Worm (Caenorhabditis elegans) whole organism, young adult: ENCODE measurements around the gene trx-3.

Experiments used
- B0336.3 ChIP-seq: fragments of 200-800 bp; sonication (Bioruptor generic); IDR thresholded peaks from 2 replicates; pipeline ENCODE4 v1.3.6; 2022; ENCODE audit warnings: missing genetic modification characterization, missing compliant biosample characterization
- D2030.7 ChIP-seq: fragments of 200-800 bp; sonication (Bioruptor generic); IDR thresholded peaks from 2 replicates; pipeline ENCODE4 v1.3.6; 2022; ENCODE audit warnings: missing genetic modification reagents, missing genetic modification characterization, missing compliant biosample characterization
- F33H1.4 ChIP-seq: fragments of 200-800 bp; sonication (Bioruptor generic); IDR thresholded peaks from 2 replicates; pipeline ENCODE4 v1.3.6; 2022; ENCODE audit warnings: missing genetic modification reagents, missing genetic modification characterization, missing compliant biosample characterization
- F39B2.1 ChIP-seq: fragments of 200-800 bp; sonication (Bioruptor generic); IDR thresholded peaks from 2 replicates; pipeline ENCODE4 v1.3.6; 2022; ENCODE audit warnings: missing genetic modification reagents, missing genetic modification characterization, missing compliant biosample characterization
- F55B11.4 ChIP-seq: sonication (generic microtip); optimal IDR thresholded peaks from 2 replicates; lab custom pipeline; 2016; ENCODE audit warnings: missing compliant biosample characterization, missing genetic modification characterization, borderline replicate concordance; ENCODE audit not compliant: insufficient read depth
- T26A5.8 ChIP-seq: sonication (generic microtip); optimal IDR thresholded peaks from 2 replicates; lab custom pipeline; 2016; ENCODE audit warnings: missing genetic modification characterization, missing compliant biosample characterization
- Y56A3A.18 ChIP-seq: fragments of 200-800 bp; sonication (Bioruptor generic); IDR thresholded peaks from 2 replicates; pipeline ENCODE4 v1.3.6; 2022; ENCODE audit warnings: missing genetic modification reagents, missing genetic modification characterization, missing compliant biosample characterization
- akir-1 ChIP-seq: fragments of 200-800 bp; sonication (Bioruptor generic); optimal IDR thresholded peaks from 2 replicates; lab custom pipeline; 2018; ENCODE audit warnings: mild to moderate bottlenecking, missing genetic modification characterization, moderate library complexity, missing compliant biosample characterization
- ama-1 ChIP-seq, 3 experiments: fragments of 150-350 bp in 1 of 3; sonication (generic microtip) in 2 of 3; optimal IDR thresholded peaks; 2 replicates each; lab custom pipeline; 2014 to 2018; ENCODE audit warnings: missing biosample characterization in 2 of 3, missing genetic modification characterization in 2 of 3, missing genetic modification reagents in 2 of 3
- aptf-2 ChIP-seq: fragments of 200-800 bp; sonication (Bioruptor generic); conservative IDR thresholded peaks from 2 replicates; pipeline ENCODE4 v1.3.6; 2022; ENCODE audit warnings: missing genetic modification reagents, missing genetic modification characterization, missing compliant biosample characterization
- attf-6 ChIP-seq: fragments of 200-800 bp; sonication (Bioruptor generic); IDR thresholded peaks from 2 replicates; pipeline ENCODE4 v1.3.6; 2022; ENCODE audit warnings: missing genetic modification reagents, missing genetic modification characterization, missing compliant biosample characterization
- bed-1 ChIP-seq: fragments of 200-800 bp; sonication (Bioruptor generic); IDR thresholded peaks from 2 replicates; pipeline ENCODE4 v1.3.6; 2022; ENCODE audit warnings: missing genetic modification reagents, missing genetic modification characterization, missing compliant biosample characterization
- bed-2 ChIP-seq: fragments of 200-800 bp; sonication (Bioruptor generic); IDR thresholded peaks from 2 replicates; pipeline ENCODE4 v1.3.6; 2022; ENCODE audit warnings: missing genetic modification reagents, missing genetic modification characterization, missing compliant biosample characterization
- cebp-1 ChIP-seq, 2 experiments: fragments of 200-800 bp in 1 of 2; sonication (Bioruptor generic) in 1 of 2; sonication (generic microtip) in 1 of 2; IDR thresholded peaks in 1 of 2; optimal IDR thresholded peaks in 1 of 2; 2 replicates each; pipeline versions ENCODE4 v1.3.6 to Lab custom; 2017 to 2022; ENCODE audit warnings: missing compliant biosample characterization in 2 of 2, missing genetic modification characterization in 2 of 2, mild to moderate bottlenecking in 1 of 2, missing genetic modification reagents in 1 of 2, moderate library complexity in 1 of 2
- cebp-2 ChIP-seq: fragments of 200-800 bp; sonication (Bioruptor generic); IDR thresholded peaks from 2 replicates; pipeline ENCODE4 v1.3.6; 2022; ENCODE audit warnings: missing genetic modification characterization, missing compliant biosample characterization
- ceh-100 ChIP-seq: fragments of 200-800 bp; sonication (Bioruptor generic); IDR thresholded peaks from 2 replicates; pipeline ENCODE4 v1.3.6; 2022; ENCODE audit warnings: missing genetic modification reagents, missing genetic modification characterization, missing compliant biosample characterization
- ceh-27 ChIP-seq: fragments of 200-800 bp; sonication (Bioruptor generic); optimal IDR thresholded peaks from 2 replicates; lab custom pipeline; 2018; ENCODE audit warnings: mild to moderate bottlenecking, missing genetic modification characterization, moderate library complexity, missing compliant biosample characterization
- ceh-91 ChIP-seq: fragments of 200-800 bp; sonication (Bioruptor generic); IDR thresholded peaks from 2 replicates; pipeline ENCODE4 v1.3.6; 2022; ENCODE audit warnings: missing genetic modification reagents, missing genetic modification characterization, missing compliant biosample characterization
- dox-1 ChIP-seq: fragments of 200-800 bp; sonication (Bioruptor generic); IDR thresholded peaks from 2 replicates; pipeline ENCODE4 v1.3.6; 2022; ENCODE audit warnings: missing genetic modification reagents, missing genetic modification characterization, missing compliant biosample characterization
- dpff-1 ChIP-seq: sonication (generic microtip); optimal IDR thresholded peaks from 2 replicates; lab custom pipeline; 2017; ENCODE audit warnings: mild to moderate bottlenecking, missing genetic modification characterization, missing compliant biosample characterization
- egl-44 ChIP-seq: fragments of 200-800 bp; sonication (Bioruptor generic); IDR thresholded peaks from 2 replicates; pipeline ENCODE4 v1.3.6; 2022; ENCODE audit warnings: missing genetic modification reagents, missing genetic modification characterization, missing compliant biosample characterization
- egrh-3 ChIP-seq: fragments of 200-800 bp; sonication (Bioruptor generic); IDR thresholded peaks from 2 replicates; pipeline ENCODE4 v1.3.6; 2022; ENCODE audit warnings: missing genetic modification reagents, missing genetic modification characterization, missing compliant biosample characterization
- fkh-3 ChIP-seq: sonication (generic microtip); optimal IDR thresholded peaks from 2 replicates; lab custom pipeline; 2016; ENCODE audit warnings: mild to moderate bottlenecking, missing genetic modification characterization, missing compliant biosample characterization
- gei-17 ChIP-seq: fragments of 200-800 bp; sonication (Bioruptor generic); optimal IDR thresholded peaks from 2 replicates; lab custom pipeline; 2018; ENCODE audit warnings: mild to moderate bottlenecking, missing genetic modification characterization, missing compliant biosample characterization
- hmg-1.2 ChIP-seq: fragments of 200-800 bp; sonication (Bioruptor generic); IDR thresholded peaks from 2 replicates; pipeline ENCODE4 v1.3.6; 2022; ENCODE audit warnings: missing genetic modification reagents, missing genetic modification characterization, missing compliant biosample characterization
- lag-1 ChIP-seq: fragments of 200-800 bp; sonication (Bioruptor generic); IDR thresholded peaks from 2 replicates; pipeline ENCODE4 v1.3.6; 2022; ENCODE audit warnings: missing genetic modification reagents, missing genetic modification characterization, missing compliant biosample characterization
- let-526 ChIP-seq: fragments of 200-800 bp; sonication (Bioruptor generic); IDR thresholded peaks from 2 replicates; pipeline ENCODE4 v1.3.6; 2022; ENCODE audit warnings: missing genetic modification reagents, missing genetic modification characterization, missing compliant biosample characterization
- let-607 ChIP-seq, 2 experiments: fragments of 200-800 bp in 1 of 2; sonication (Bioruptor generic) in 1 of 2; sonication (generic microtip) in 1 of 2; optimal IDR thresholded peaks; 2 replicates each; lab custom pipeline; 2016 to 2018; ENCODE audit warnings: mild to moderate bottlenecking in 2 of 2, missing compliant biosample characterization in 2 of 2, missing genetic modification characterization in 2 of 2, moderate library complexity in 2 of 2, missing genotype in 1 of 2
- lin-35 ChIP-seq, 3 experiments: fragments of 150-350 bp in 2 of 3; sonication (generic microtip) in 1 of 3; optimal IDR thresholded peaks; 2 replicates each; lab custom pipeline; 2014 to 2018; ENCODE audit warnings: missing biosample characterization in 3 of 3, missing genetic modification characterization in 3 of 3, missing genetic modification reagents in 3 of 3
- lin-40 ChIP-seq: sonication (generic microtip); optimal IDR thresholded peaks from 2 replicates; lab custom pipeline; 2016; ENCODE audit warnings: missing genetic modification characterization, mild to moderate bottlenecking, missing compliant biosample characterization, missing genotype, missing genetic modification reagents
- lin-54 ChIP-seq: fragments of 200-800 bp; sonication (Bioruptor generic); optimal IDR thresholded peaks from 2 replicates; lab custom pipeline; 2018; ENCODE audit warnings: mild to moderate bottlenecking, missing genetic modification characterization, missing compliant biosample characterization
- lsl-1 ChIP-seq: fragments of 200-800 bp; sonication (Bioruptor generic); optimal IDR thresholded peaks from 2 replicates; lab custom pipeline; 2018; ENCODE audit warnings: mild to moderate bottlenecking, missing genetic modification characterization, moderate library complexity, missing compliant biosample characterization
- madf-10 ChIP-seq: sonication (generic microtip); optimal IDR thresholded peaks from 2 replicates; lab custom pipeline; 2016; ENCODE audit warnings: mild to moderate bottlenecking, missing genetic modification characterization, missing compliant biosample characterization
- madf-3 ChIP-seq: fragments of 200-800 bp; sonication (Bioruptor generic); IDR thresholded peaks from 2 replicates; pipeline ENCODE4 v1.3.6; 2022; ENCODE audit warnings: missing genetic modification reagents, missing genetic modification characterization, missing compliant biosample characterization
- madf-6 ChIP-seq: fragments of 200-800 bp; sonication (Bioruptor generic); IDR thresholded peaks from 2 replicates; pipeline ENCODE4 v1.3.6; 2022; ENCODE audit warnings: missing genetic modification reagents, missing genetic modification characterization, missing compliant biosample characterization
- madf-8 ChIP-seq: fragments of 200-800 bp; sonication (Bioruptor generic); conservative IDR thresholded peaks from 2 replicates; pipeline ENCODE4 v1.3.6; 2022; ENCODE audit warnings: missing genetic modification reagents, missing genetic modification characterization, missing compliant biosample characterization
- mxl-1 ChIP-seq: sonication (generic microtip); optimal IDR thresholded peaks from 2 replicates; lab custom pipeline; 2016; ENCODE audit warnings: missing genetic modification characterization, missing compliant biosample characterization
- nhr-80 ChIP-seq: sonication (generic microtip); optimal IDR thresholded peaks from 2 replicates; lab custom pipeline; 2016; ENCODE audit warnings: missing genetic modification characterization, missing compliant biosample characterization
- rcor-1 ChIP-seq: fragments of 200-800 bp; sonication (Bioruptor generic); IDR thresholded peaks from 2 replicates; pipeline ENCODE4 v1.3.6; 2022; ENCODE audit warnings: missing genetic modification reagents, missing genetic modification characterization, missing compliant biosample characterization
- sdz-38 ChIP-seq: sonication (generic microtip); optimal IDR thresholded peaks from 2 replicates; lab custom pipeline; 2016; ENCODE audit warnings: missing genotype, missing genetic modification characterization, missing compliant biosample characterization
- sea-2 ChIP-seq: fragments of 200-800 bp; sonication (Bioruptor generic); IDR thresholded peaks from 2 replicates; pipeline ENCODE4 v1.3.6; 2022; ENCODE audit warnings: missing genetic modification characterization, missing compliant biosample characterization
- snpc-4 ChIP-seq, 5 experiments: fragments of 150-350 bp in 1 of 5; sonication (generic microtip) in 4 of 5; optimal IDR thresholded peaks; 2 replicates each; lab custom pipeline; 2014 to 2018; ENCODE audit warnings: missing genetic modification characterization in 5 of 5, missing biosample characterization in 3 of 5, antibody characterized with exemption in 2 of 5, mild to moderate bottlenecking in 2 of 5, missing compliant biosample characterization in 2 of 5, missing genotype in 2 of 5, moderate library complexity in 2 of 5, missing genetic modification reagents in 1 of 5
- ztf-25 ChIP-seq: fragments of 200-800 bp; sonication (Bioruptor generic); IDR thresholded peaks from 2 replicates; pipeline ENCODE4 v1.3.6; 2022; ENCODE audit warnings: missing genetic modification reagents, missing genetic modification characterization, missing compliant biosample characterization
- ztf-28 ChIP-seq: fragments of 200-800 bp; sonication (Bioruptor generic); IDR thresholded peaks from 2 replicates; pipeline ENCODE4 v1.3.6; 2022; ENCODE audit warnings: missing genetic modification reagents, missing genetic modification characterization, missing compliant biosample characterization
- ztf-3 ChIP-seq: fragments of 200-800 bp; sonication (Bioruptor generic); optimal IDR thresholded peaks from 2 replicates; lab custom pipeline; 2018; ENCODE audit warnings: mild to moderate bottlenecking, missing genetic modification characterization, missing compliant biosample characterization

The trx-3 gene

ce11 chrIV:4470885-4471772 lies 15.7 kb upstream of the trx-3 start (continued):
- TF ChIP-seq fkh-3 (tag; lab: Kevin White, UChicago) (no peak), dox-1 (GFP tag; lab: Robert Waterston, UW) (peak; percentile 18; the same call in 1 of the 2 replicates), madf-8 (GFP tag; lab: Robert Waterston, UW) (no peak), sea-2 (GFP tag; lab: Robert Waterston, UW) (no peak), F33H1.4 (GFP tag; lab: Robert Waterston, UW) (peak; percentile 50), lin-54 (GFP tag; lab: Kevin White, UChicago) (peak; percentile 70), snpc-4 (GFP tag; optimal IDR thresholded peaks at IDR 0.05; lab: Kevin White, UChicago) (no peak), snpc-4 (tag; optimal IDR thresholded peaks at IDR 0.05; lab: Kevin White, UChicago) (peak in 1 of 4 experiments; percentile 11), F55B11.4 (tag; lab: Kevin White, UChicago) (no peak), ztf-25 (GFP tag; lab: Robert Waterston, UW) (no peak), lin-35 (GFP tag; optimal IDR thresholded peaks at IDR 0.05; lab: Kevin White, UChicago) (no peak), attf-6 (GFP tag; lab: Robert Waterston, UW) (no peak), dpff-1 (tag; lab: Kevin White, UChicago) (no peak), ama-1 (optimal IDR thresholded peaks at IDR 0.05; lab: Kevin White, UChicago) (peak; percentile 47), ama-1 (GFP tag; optimal IDR thresholded peaks at IDR 0.05; lab: Kevin White, UChicago) (peak in 1 of 2 experiments; percentile 9), nhr-80 (tag; lab: Kevin White, UChicago) (peak; percentile 57), cebp-2 (0 out of 2 replicates have a peak, but pooled peaks have one; percentile 11), aptf-2 (no peak), F39B2.1 (GFP tag; lab: Robert Waterston, UW) (no peak), sdz-38 (tag; lab: Kevin White, UChicago) (no peak), T26A5.8 (no peak), madf-10 (tag; lab: Kevin White, UChicago) (no peak), let-526 (no peak), bed-1 (no peak), madf-6 (GFP tag; lab: Robert Waterston, UW) (peak; percentile 53; the same call in 1 of the 2 replicates), egrh-3 (GFP tag; lab: Robert Waterston, UW) (peak; percentile 84), bed-2 (GFP tag; lab: Robert Waterston, UW) (0 out of 2 replicates have a peak, but pooled peaks have one; percentile 22), ztf-3 (no peak), madf-3 (GFP tag; lab: Robert Waterston, UW) (peak; percentile 11; the same call in 1 of the 2 replicates), lag-1 (GFP tag; lab: Robert Waterston, UW) (no peak), mxl-1 (tag; lab: Kevin White, UChicago) (no peak), ceh-91 (GFP tag; lab: Robert Waterston, UW) (0 out of 2 replicates have a peak, but pooled peaks have one; percentile 22), D2030.7 (no peak), egl-44 (GFP tag; lab: Robert Waterston, UW) (peak; percentile 65; the same call in 1 of the 2 replicates), ceh-27 (GFP tag; lab: Kevin White, UChicago) (no peak), ceh-100 (GFP tag; lab: Robert Waterston, UW) (no peak), lin-40 (tag; lab: Kevin White, UChicago) (no peak), let-607 (tag; optimal IDR thresholded peaks at IDR 0.05; lab: Kevin White, UChicago) (no peak), ztf-28 (GFP tag; lab: Robert Waterston, UW) (no peak), cebp-1 (GFP tag; IDR thresholded peaks at IDR 0.05; lab: Robert Waterston, UW) (no peak), cebp-1 (tag; optimal IDR thresholded peaks at IDR 0.05; lab: Kevin White, UChicago) (peak; percentile 38), akir-1 (GFP tag; lab: Kevin White, UChicago) (no peak), B0336.3 (GFP tag; lab: Robert Waterston, UW) (peak; percentile 51; the same call in 1 of the 2 replicates), lsl-1 (peak; percentile 33), rcor-1 (GFP tag; lab: Robert Waterston, UW) (no peak), hmg-1.2 (GFP tag; lab: Robert Waterston, UW) (peak; percentile 81), Y56A3A.18 (GFP tag; lab: Robert Waterston, UW) (0 out of 2 replicates have a peak, but pooled peaks have one; percentile 15), gei-17 (GFP tag; lab: Kevin White, UChicago) (no peak)
